Worm (Caenorhabditis elegans): Measurements from ENCODE around the gene cox-6B.

DNA sequence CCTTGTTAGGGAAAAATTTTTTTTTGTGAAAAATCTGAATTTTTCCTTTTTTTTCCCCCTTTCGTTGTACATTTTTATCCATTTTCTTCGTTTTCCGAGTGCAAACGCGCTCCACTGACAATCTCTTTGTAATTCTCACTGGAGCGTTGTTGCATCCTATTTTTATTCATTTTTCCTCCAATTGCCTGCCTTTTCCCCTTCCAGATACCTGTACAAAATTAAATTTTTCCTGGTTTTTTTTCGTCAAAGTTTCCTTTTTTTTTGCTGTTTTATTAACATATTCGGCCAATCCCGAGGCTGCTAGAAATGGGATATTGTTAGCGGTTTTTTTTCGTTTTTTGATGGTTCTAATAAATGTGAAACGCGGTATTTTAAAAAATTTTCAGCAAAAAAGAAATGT is 111.9 kb downstream of the cox-6B start:
- TF ChIP-seq elt-3 (tag; optimal IDR thresholded peaks at IDR 0.05) = no peak
- no peak for TF ChIP-seq snpc-4 (tag; optimal IDR thresholded peaks at IDR 0.05)
- no peak for TF ChIP-seq nhr-237 (tag; optimal IDR thresholded peaks at IDR 0.05)
- TF ChIP-seq tbx-8 (GFP tag; optimal IDR thresholded peaks at IDR 0.05) = no peak
- no peak for TF ChIP-seq pha-4 (tag; optimal IDR thresholded peaks at IDR 0.05)
- TF ChIP-seq ztf-11 (tag; optimal IDR thresholded peaks at IDR 0.05) = no peak
- no peak for TF ChIP-seq unc-120 (tag; optimal IDR thresholded peaks at IDR 0.05; ENCODE audit: poor library complexity, severe bottlenecking)
- TF ChIP-seq ham-2 (GFP tag; optimal IDR thresholded peaks at IDR 0.05) = no peak
- no peak for TF ChIP-seq lin-13 (tag; optimal IDR thresholded peaks at IDR 0.05)
- no peak for TF ChIP-seq mep-1 (tag; optimal IDR thresholded peaks at IDR 0.05)
- TF ChIP-seq nhr-28 (tag; optimal IDR thresholded peaks at IDR 0.05) = no peak

All from whole organism, mixed stage, embryonic.